Worm (Caenorhabditis elegans): ENCODE results near the gene iff-1.

The iff-1 gene

ce11 chrIII:9746665-9747064, 328 bp downstream of the iff-1 start:
- TF ChIP-seq daf-12 (tag; optimal IDR thresholded peaks at IDR 0.05) (no peak), egl-27 (tag; optimal IDR thresholded peaks at IDR 0.05) (no peak), nhr-11 (tag; optimal IDR thresholded peaks at IDR 0.05) (no peak), fkh-2 (tag; optimal IDR thresholded peaks at IDR 0.05) (no peak), sea-2 (GFP tag; optimal IDR thresholded peaks at IDR 0.05) (no peak), nhr-28 (tag; optimal IDR thresholded peaks at IDR 0.05) (no peak), aly-2 (tag; optimal IDR thresholded peaks at IDR 0.05) (no peak), elt-2 (tag; optimal IDR thresholded peaks at IDR 0.05) (no peak), ceh-16 (tag; optimal IDR thresholded peaks at IDR 0.05) (no peak), nhr-76 (tag; optimal IDR thresholded peaks at IDR 0.05) (no peak), R02D3.7 (tag; optimal IDR thresholded peaks at IDR 0.05) (no peak), ceh-28 (tag; optimal IDR thresholded peaks at IDR 0.05) (no peak), ZK546.5 (tag; optimal IDR thresholded peaks at IDR 0.05) (no peak), ceh-82 (tag; optimal IDR thresholded peaks at IDR 0.05) (no peak)

DNA sequence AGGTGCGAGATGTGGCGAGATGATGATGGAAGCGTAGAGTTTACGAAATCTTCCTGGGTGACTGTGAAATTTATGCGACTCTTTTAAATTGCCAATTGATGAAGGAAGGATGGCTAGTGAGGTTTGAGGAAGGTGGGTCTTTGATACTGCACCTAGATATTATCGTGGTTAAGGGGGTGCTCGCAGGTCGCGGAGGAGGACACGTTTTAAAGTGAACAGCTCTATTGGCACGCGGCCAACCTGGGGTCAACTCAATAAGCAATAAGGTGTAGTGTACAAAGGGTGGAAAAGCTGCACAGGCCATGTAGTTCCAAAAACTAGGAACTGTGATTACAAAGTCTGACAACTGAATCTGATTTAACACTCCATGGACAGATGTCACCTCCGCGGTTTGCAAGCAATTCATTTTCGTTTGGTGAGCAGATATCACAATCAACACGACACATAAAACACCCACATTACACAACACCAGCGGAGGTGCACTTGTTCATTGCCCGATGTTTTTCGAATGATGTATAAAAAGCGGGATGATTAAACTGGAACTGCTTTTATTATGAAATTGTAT, 1.6 kb downstream of the iff-1 start:
- TF ChIP-seq skn-1 (tag; optimal IDR thresholded peaks at IDR 0.05) (no peak), ceh-16 (tag; optimal IDR thresholded peaks at IDR 0.05) (no peak), lsy-12 (tag; optimal IDR thresholded peaks at IDR 0.05) (no peak), unc-39 (tag; optimal IDR thresholded peaks at IDR 0.05) (no peak), zag-1 (tag; optimal IDR thresholded peaks at IDR 0.05) (no peak), egl-5 (tag; optimal IDR thresholded peaks at IDR 0.05) (peak; percentile 43), fkh-10 (GFP tag; optimal IDR thresholded peaks at IDR 0.05) (no peak), fkh-2 (tag; optimal IDR thresholded peaks at IDR 0.05) (no peak)

- TF ChIP-seq nhr-25 (tag; optimal IDR thresholded peaks at IDR 0.05): no peak
- TF ChIP-seq nfya-1 (tag; optimal IDR thresholded peaks at IDR 0.05; ENCODE audit: insufficient read depth): peak; percentile 31
- no peak for TF ChIP-seq nhr-77 (tag; optimal IDR thresholded peaks at IDR 0.05)
Measured at ce11 chrIII:9744525-9744924, 2.5 kb downstream of the iff-1 start.

ce11 chrIII:9743239-9743638, 3.8 kb downstream of the iff-1 start, which contains the start of gene T05G5.1:
Gene T05G5.1 (minus strand): TSS chrIII:9743339.
- TF ChIP-seq R02D3.7 (tag; optimal IDR thresholded peaks at IDR 0.05): no peak
- no peak for TF ChIP-seq fos-1 (tag; optimal IDR thresholded peaks at IDR 0.05)
- no peak for TF ChIP-seq nhr-11 (tag; optimal IDR thresholded peaks at IDR 0.05)
- TF ChIP-seq nhr-237 (tag; optimal IDR thresholded peaks at IDR 0.05): no peak
- no peak for TF ChIP-seq snpc-4 (tag; optimal IDR thresholded peaks at IDR 0.05)
- TF ChIP-seq mdl-1 (tag; optimal IDR thresholded peaks at IDR 0.05): no peak
- no peak for TF ChIP-seq lin-39 (tag; optimal IDR thresholded peaks at IDR 0.05)
- TF ChIP-seq pqm-1 (tag; optimal IDR thresholded peaks at IDR 0.05): no peak

DNA sequence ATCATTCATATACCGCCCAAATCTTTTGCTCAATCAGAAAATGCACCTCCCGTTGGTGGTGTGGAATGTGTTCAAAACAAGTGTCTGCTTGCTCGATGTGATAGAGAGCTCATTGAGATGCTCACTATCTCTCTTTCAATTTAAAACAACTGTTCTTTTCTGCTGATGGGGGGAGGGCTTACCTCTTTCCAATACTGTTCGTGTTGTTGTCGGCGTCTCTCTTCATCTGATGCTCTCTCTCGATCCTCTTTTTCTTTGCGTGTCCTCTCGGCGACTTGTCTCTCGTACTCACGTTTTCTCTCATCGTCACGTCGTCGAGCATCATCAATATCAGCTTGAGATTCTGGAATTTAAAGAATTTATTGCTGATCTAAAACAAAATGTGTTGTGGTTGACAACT, 5.0 kb downstream of the iff-1 start:
- no peak for TF ChIP-seq egl-5 (tag; optimal IDR thresholded peaks at IDR 0.05)
- peak; percentile 4 for TF ChIP-seq nfya-1 (tag; optimal IDR thresholded peaks at IDR 0.05; ENCODE audit: insufficient read depth)

DNA sequence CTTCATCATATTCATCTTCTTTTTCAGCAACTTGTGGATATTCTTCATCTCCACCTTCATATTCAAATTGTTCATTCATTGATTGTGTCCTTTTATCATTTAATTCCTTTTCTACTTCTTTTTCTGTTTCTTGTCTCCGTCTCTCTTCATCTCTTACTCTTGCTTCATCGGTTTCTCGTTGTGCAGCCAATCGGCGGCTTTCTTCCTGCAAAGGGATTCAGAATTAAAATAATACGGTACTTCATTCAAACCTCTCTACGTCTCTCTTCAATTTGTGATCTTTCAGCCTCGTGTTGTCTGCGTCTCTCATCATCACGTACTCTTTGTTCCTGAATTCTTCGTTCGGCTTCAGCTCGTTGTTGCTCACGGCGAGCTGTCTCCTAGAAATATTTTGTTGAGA, 6.3 kb downstream of the iff-1 start:
- TF ChIP-seq hmg-11 (tag; optimal IDR thresholded peaks at IDR 0.05): no peak
- TF ChIP-seq nfya-1 (tag; optimal IDR thresholded peaks at IDR 0.05; ENCODE audit: insufficient read depth): peak; percentile 87

DNA sequence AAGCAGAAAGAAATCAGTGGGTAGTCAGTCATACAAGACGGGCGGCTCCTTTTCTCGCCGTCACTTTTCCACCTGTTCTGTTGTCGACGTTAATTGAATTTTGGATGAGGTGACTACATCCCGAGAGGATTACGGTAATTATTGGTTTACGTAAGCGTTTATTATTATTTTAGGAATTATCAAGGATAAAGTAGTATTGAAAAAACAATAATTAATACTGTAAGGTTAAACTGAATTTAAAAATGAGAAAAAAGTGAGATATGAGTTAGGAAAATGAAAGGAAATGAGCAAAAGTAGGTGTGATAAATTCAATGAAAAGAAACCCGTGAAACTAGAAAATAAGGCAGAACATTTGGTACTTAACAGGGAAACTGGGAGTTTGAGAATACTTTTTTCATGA, 8.0 kb downstream of the iff-1 start, which contains the start of gene hlh-4:
Gene hlh-4 (minus strand): TSS at position 101 of the 400 bp plus-strand sequence.
- no peak for TF ChIP-seq skn-1 (tag; optimal IDR thresholded peaks at IDR 0.05)
- TF ChIP-seq unc-62 (GFP tag; optimal IDR thresholded peaks at IDR 0.05): no peak
- TF ChIP-seq nhr-76 (tag; optimal IDR thresholded peaks at IDR 0.05): no peak
- TF ChIP-seq hmg-11 (tag; optimal IDR thresholded peaks at IDR 0.05): no peak
- no peak for TF ChIP-seq ZK546.5 (tag; optimal IDR thresholded peaks at IDR 0.05)
- no peak for TF ChIP-seq elt-1 (tag; optimal IDR thresholded peaks at IDR 0.05)
- no peak for TF ChIP-seq lsy-12 (tag; optimal IDR thresholded peaks at IDR 0.05)
- no peak for TF ChIP-seq elt-3 (tag; optimal IDR thresholded peaks at IDR 0.05)
- TF ChIP-seq tbx-2 (tag; optimal IDR thresholded peaks at IDR 0.05): no peak

Measured in whole organism, L3 larva.